Worm (Caenorhabditis elegans) whole organism, L3 larva: ENCODE measurements around the gene K02D10.4.

ENCODE experiments used
- ama-1 ChIP-seq: fragments of 150-350 bp; optimal IDR thresholded peaks from 2 replicates; lab custom pipeline; 2018
- fos-1 ChIP-seq: fragments of 150-350 bp; optimal IDR thresholded peaks from 2 replicates; lab custom pipeline; 2014; ENCODE audit warnings: missing biosample characterization, missing genetic modification characterization
- mdl-1 ChIP-seq: fragments of 150-350 bp; optimal IDR thresholded peaks from 2 replicates; lab custom pipeline; 2014; ENCODE audit warnings: missing biosample characterization, missing genetic modification characterization
- nhr-237 ChIP-seq: fragments of 150-350 bp; optimal IDR thresholded peaks from 2 replicates; lab custom pipeline; 2014; ENCODE audit warnings: missing biosample characterization, missing genetic modification characterization
- nhr-77 ChIP-seq: fragments of 150-350 bp; optimal IDR thresholded peaks from 2 replicates; lab custom pipeline; 2014; ENCODE audit warnings: missing biosample characterization, missing genetic modification characterization
- unc-62 ChIP-seq: fragments of 150-350 bp; sonication (generic microtip); optimal IDR thresholded peaks from 4 replicates; lab custom pipeline; 2014; ENCODE audit warnings: missing biosample characterization, missing genetic modification reagents, missing genetic modification characterization

DNA sequence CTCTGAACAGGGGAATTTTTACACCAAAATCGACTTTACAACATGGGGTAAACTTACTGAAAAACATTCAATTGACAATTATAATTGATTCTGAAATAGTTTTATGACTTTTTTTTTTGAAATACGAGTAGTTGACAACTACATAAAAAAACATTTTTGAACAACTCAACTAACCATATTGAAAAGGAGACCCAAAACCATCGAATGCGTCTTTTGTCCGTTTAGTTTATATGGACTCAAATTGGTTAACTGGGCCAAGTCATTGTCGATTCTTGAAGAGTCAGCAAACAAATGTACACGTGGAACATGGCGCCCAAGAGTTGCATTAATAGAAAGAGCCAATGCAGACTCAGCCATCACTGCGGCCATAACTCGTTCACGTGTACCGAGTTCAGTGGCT lies 13.3 kb downstream of the K02D10.4 start:
- TF ChIP-seq nhr-237 (tag; lab: Kevin White, UChicago): no peak
- TF ChIP-seq nhr-77: no peak
- no peak for TF ChIP-seq mdl-1 (tag; lab: Kevin White, UChicago)
- TF ChIP-seq unc-62 (GFP tag; lab: Kevin White, UChicago): no peak
- no peak for TF ChIP-seq fos-1 (tag; lab: Kevin White, UChicago)
- no peak for TF ChIP-seq ama-1 (lab: Kevin White, UChicago)
